Fruit fly (Drosophila melanogaster) whole organism, wandering third instar larva: ENCODE data around the gene Gclc.

Experiments used
- Abd-B ChIP-seq: fragments of >200 bp; optimal IDR thresholded peaks from 2 replicates; lab custom pipeline; 2017; ENCODE audit warnings: missing biosample characterization, missing genetic modification characterization
- CG32264 ChIP-seq: fragments of 200-800 bp; sonication (Bioruptor generic); optimal IDR thresholded peaks from 2 replicates; lab custom pipeline; 2016; ENCODE audit warnings: missing biosample characterization, missing genetic modification characterization
- CG9705 ChIP-seq: fragments of 200-800 bp; sonication (Bioruptor generic); optimal IDR thresholded peaks from 2 replicates; lab custom pipeline; 2018; ENCODE audit warnings: missing biosample characterization, mild to moderate bottlenecking, missing genetic modification characterization
- CrebA ChIP-seq: fragments of 200-800 bp; sonication (Bioruptor generic); optimal IDR thresholded peaks from 2 replicates; lab custom pipeline; 2016; ENCODE audit warnings: missing biosample characterization, mild to moderate bottlenecking, missing genetic modification characterization, borderline replicate concordance
- Dif ChIP-seq: fragments of 200-275, 200-300 bp; sonication (Bioruptor generic); optimal IDR thresholded peaks from 2 replicates; lab custom pipeline; 2018; ENCODE audit warnings: missing biosample characterization, missing genetic modification characterization; ENCODE audit not compliant: partially characterized antibody
- Hnf4 ChIP-seq: fragments of 200-800 bp; sonication (Bioruptor generic); optimal IDR thresholded peaks from 2 replicates; lab custom pipeline; 2016; ENCODE audit warnings: missing biosample characterization, mild to moderate bottlenecking, missing genetic modification characterization
- Hr78 ChIP-seq: fragments of >200 bp; optimal IDR thresholded peaks from 2 replicates; lab custom pipeline; 2017; ENCODE audit warnings: missing biosample characterization, missing genetic modification characterization
- Hr83 ChIP-seq: fragments of 200-300 bp; sonication (Bioruptor generic); optimal IDR thresholded peaks from 2 replicates; lab custom pipeline; 2016; ENCODE audit warnings: missing biosample characterization, mild to moderate bottlenecking, missing genetic modification characterization, moderate library complexity; ENCODE audit not compliant: poor library complexity, severe bottlenecking
- Jra ChIP-seq: sonication (Bioruptor generic); optimal IDR thresholded peaks from 2 replicates; lab custom pipeline; 2016; ENCODE audit warnings: missing biosample characterization, missing genetic modification characterization
- Mio ChIP-seq: sonication (Bioruptor generic); optimal IDR thresholded peaks from 2 replicates; lab custom pipeline; 2016; ENCODE audit warnings: missing biosample characterization, missing genetic modification characterization
- N ChIP-seq: fragments of >200 bp; optimal IDR thresholded peaks from 2 replicates; lab custom pipeline; 2018; ENCODE audit warnings: missing biosample characterization, missing external identifiers, missing genetic modification characterization
- OdsH ChIP-seq: fragments of 200-800 bp; sonication (Bioruptor generic); optimal IDR thresholded peaks from 2 replicates; lab custom pipeline; 2016; ENCODE audit warnings: missing biosample characterization, mild to moderate bottlenecking, missing genetic modification characterization
- Rel ChIP-seq, 2 experiments: fragments of 200-800 bp; sonication (Bioruptor generic) in 1 of 2; optimal IDR thresholded peaks; 2 replicates in 1 of 2; 3 replicates in 1 of 2; lab custom pipeline; 2016 to 2019; ENCODE audit warnings: mild to moderate bottlenecking in 2 of 2, missing biosample characterization in 2 of 2, missing genetic modification characterization in 2 of 2, moderate library complexity in 1 of 2
- Sp1 ChIP-seq: fragments of 200-800 bp; sonication (Bioruptor generic); optimal IDR thresholded peaks from 3 replicates; lab custom pipeline; 2019; ENCODE audit warnings: missing biosample characterization, mild to moderate bottlenecking, missing genetic modification characterization, moderate library complexity
- Vsx2 ChIP-seq: fragments of 200-300, 225-300 bp; sonication (Bioruptor generic); optimal IDR thresholded peaks from 2 replicates; lab custom pipeline; 2018; ENCODE audit warnings: missing biosample characterization, missing genetic modification characterization; ENCODE audit not compliant: partially characterized antibody
- br ChIP-seq: fragments of 200-800 bp; sonication (Bioruptor generic); optimal IDR thresholded peaks from 2 replicates; lab custom pipeline; 2016; ENCODE audit warnings: missing biosample characterization, missing genetic modification characterization
- brk ChIP-seq: fragments of 200-800 bp; sonication (Bioruptor generic); optimal IDR thresholded peaks from 2 replicates; lab custom pipeline; 2016; ENCODE audit warnings: missing biosample characterization, mild to moderate bottlenecking, missing genetic modification characterization
- dl ChIP-seq, 2 experiments: fragments of 175-275, 200-275 bp in 1 of 2; fragments of 200-275 bp in 1 of 2; sonication (Bioruptor generic); optimal IDR thresholded peaks; lab custom pipeline; 2018; ENCODE audit warnings: mild to moderate bottlenecking in 2 of 2, missing biosample characterization in 2 of 2, missing genetic modification characterization in 2 of 2, moderate library complexity in 2 of 2; ENCODE audit not compliant: partially characterized antibody in 2 of 2, insufficient read depth in 1 of 2
- dmrt93B ChIP-seq: fragments of 200-800 bp; sonication (Bioruptor generic); optimal IDR thresholded peaks from 2 replicates; lab custom pipeline; 2018; ENCODE audit warnings: missing biosample characterization, mild to moderate bottlenecking, missing genetic modification characterization
- dsf ChIP-seq: sonication (Bioruptor generic); optimal IDR thresholded peaks from 2 replicates; lab custom pipeline; 2016; ENCODE audit warnings: missing biosample characterization, missing genetic modification characterization, borderline replicate concordance
- ey ChIP-seq: fragments of 200-800 bp; sonication (Bioruptor generic); optimal IDR thresholded peaks from 2 replicates; lab custom pipeline; 2016; ENCODE audit warnings: missing biosample characterization, missing genetic modification characterization
- foxo ChIP-seq, 2 experiments: fragments of 200-800 bp; sonication (Bioruptor generic); optimal IDR thresholded peaks; 2 replicates in 1 of 2; 3 replicates in 1 of 2; lab custom pipeline; 2016 to 2017; ENCODE audit warnings: missing biosample characterization in 2 of 2, missing genetic modification characterization in 2 of 2
- fru ChIP-seq: fragments of 200-800 bp; sonication (Bioruptor generic); optimal IDR thresholded peaks from 3 replicates; lab custom pipeline; 2016; ENCODE audit warnings: missing biosample characterization, mild to moderate bottlenecking, missing genetic modification characterization
- h ChIP-seq: fragments of 200-800 bp; sonication (Bioruptor generic); optimal IDR thresholded peaks from 3 replicates; lab custom pipeline; 2016; ENCODE audit warnings: missing biosample characterization, mild to moderate bottlenecking, missing genetic modification characterization
- jim ChIP-seq: fragments of 175-275, 200-325 bp; sonication (Bioruptor generic); optimal IDR thresholded peaks from 2 replicates; lab custom pipeline; 2016; ENCODE audit warnings: missing biosample characterization, mild to moderate bottlenecking, missing genetic modification characterization
- pan ChIP-seq: fragments of >200 bp; optimal IDR thresholded peaks from 2 replicates; lab custom pipeline; 2017
- psq ChIP-seq: fragments of 200-800 bp; sonication (Bioruptor generic); optimal IDR thresholded peaks from 3 replicates; lab custom pipeline; 2017; ENCODE audit warnings: missing biosample characterization, mild to moderate bottlenecking, missing genetic modification characterization, moderate library complexity
- rgr ChIP-seq: fragments of 200-800 bp; sonication (Bioruptor generic); optimal IDR thresholded peaks from 3 replicates; lab custom pipeline; 2016; ENCODE audit warnings: missing biosample characterization, mild to moderate bottlenecking, missing genetic modification characterization
- sage ChIP-seq: fragments of 200-800 bp; sonication (Bioruptor generic); optimal IDR thresholded peaks from 2 replicates; lab custom pipeline; 2016; ENCODE audit warnings: missing biosample characterization, mild to moderate bottlenecking, missing genetic modification characterization
- sv ChIP-seq: fragments of 200-800 bp; sonication (Bioruptor generic); optimal IDR thresholded peaks from 3 replicates; lab custom pipeline; 2016; ENCODE audit warnings: missing biosample characterization, missing genetic modification characterization
- usp ChIP-seq: fragments of >200 bp; optimal IDR thresholded peaks from 2 replicates; lab custom pipeline; 2017; ENCODE audit warnings: missing biosample characterization, missing genetic modification characterization
- woc ChIP-seq: sonication (Bioruptor generic); optimal IDR thresholded peaks from 2 replicates; lab custom pipeline; 2016; ENCODE audit warnings: missing biosample characterization, mild to moderate bottlenecking, missing genetic modification characterization

The Gclc gene

DNA sequence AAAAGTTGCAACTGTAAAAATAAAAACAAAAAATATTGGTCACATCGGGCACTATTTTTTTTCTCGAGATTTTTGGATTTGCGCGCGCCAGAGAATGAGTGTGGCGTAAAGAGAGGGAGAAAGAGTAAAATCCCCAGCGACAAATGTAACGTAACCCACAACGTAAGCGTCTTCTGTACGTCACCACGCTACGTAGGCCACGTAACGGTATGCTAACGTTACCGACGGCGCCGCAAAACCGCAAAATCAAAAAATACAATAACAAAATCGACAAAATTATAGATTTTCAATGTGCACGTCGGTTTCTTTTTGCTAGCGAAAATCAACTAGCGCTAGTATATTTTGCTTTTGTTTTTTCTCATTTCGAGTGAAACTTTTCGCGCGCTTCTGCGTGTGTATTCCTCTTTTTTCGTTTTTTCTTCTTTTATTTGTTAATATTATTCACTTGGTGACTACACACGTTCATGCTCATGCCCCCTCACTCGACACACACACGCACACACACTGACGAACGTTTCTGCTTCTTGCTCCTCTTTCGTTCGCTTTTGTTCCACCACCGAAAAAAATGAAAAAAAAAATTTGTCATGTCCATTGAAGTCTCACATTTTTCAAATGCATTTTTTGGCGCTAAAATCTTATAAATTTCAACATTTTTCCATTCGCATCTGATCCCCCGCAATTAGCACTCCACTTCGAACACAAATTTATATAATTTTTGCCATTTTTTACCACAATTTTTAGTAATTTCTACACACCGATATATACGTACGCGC, 55.6 kb downstream of the Gclc start:
- no peak for TF ChIP-seq foxo (GFP tag; optimal IDR thresholded peaks at IDR 0.05; lab: Kevin White, UChicago)
- peak; percentile 83 for TF ChIP-seq jim (GFP tag; lab: Kevin White, UChicago)
- peak; percentile 72 for TF ChIP-seq psq
- peak; percentile 92 for TF ChIP-seq fru (GFP tag; lab: Kevin White, UChicago)
- no peak for TF ChIP-seq dl (GFP tag; optimal IDR thresholded peaks at IDR 0.05; lab: Kevin White, UChicago; ENCODE audit: insufficient read depth in 1 of 2, partially characterized antibody in 2 of 2)
- TF ChIP-seq ey = no peak
- no peak for TF ChIP-seq Rel (GFP tag; optimal IDR thresholded peaks at IDR 0.05; lab: Kevin White, UChicago)
- peak; percentile 11 for TF ChIP-seq Rel (tag; optimal IDR thresholded peaks at IDR 0.05; lab: Kevin White, UChicago)
- no peak for TF ChIP-seq woc (GFP tag; lab: Kevin White, UChicago)
- TF ChIP-seq N (GFP tag; lab: Kevin White, UChicago) = no peak
- TF ChIP-seq rgr (GFP tag; lab: Kevin White, UChicago) = no peak

DNA sequence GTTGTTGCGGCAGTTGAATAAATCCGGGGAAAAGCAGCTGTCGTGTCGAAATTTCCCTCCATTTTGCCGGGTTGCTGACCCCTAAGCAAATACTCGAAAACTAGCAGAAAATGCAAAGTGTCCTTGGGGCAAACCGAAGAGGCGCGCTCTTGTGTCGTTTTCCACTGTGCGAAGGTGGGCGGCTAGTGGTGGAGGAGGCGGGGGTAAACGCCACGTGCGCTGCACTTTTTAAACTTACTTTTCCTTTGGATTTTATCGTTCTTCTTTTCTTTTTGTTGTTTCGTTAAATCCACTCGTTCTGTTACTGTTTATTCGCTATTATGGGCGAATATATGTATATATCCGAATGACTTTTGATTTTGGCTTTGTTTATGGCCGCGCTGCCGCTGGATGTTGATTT, 56.3 kb downstream of the Gclc start:
- TF ChIP-seq pan (lab: Kevin White, UChicago) (no peak), brk (GFP tag; lab: Kevin White, UChicago) (no peak), Jra (no peak), Hr78 (GFP tag; lab: Kevin White, UChicago) (no peak), sage (no peak), foxo (GFP tag; optimal IDR thresholded peaks at IDR 0.05; lab: Kevin White, UChicago) (no peak), Dif (no peak), ey (no peak), Rel (GFP tag; optimal IDR thresholded peaks at IDR 0.05; lab: Kevin White, UChicago) (no peak), Rel (tag; optimal IDR thresholded peaks at IDR 0.05; lab: Kevin White, UChicago) (no peak), dmrt93B (no peak), dsf (GFP tag; lab: Kevin White, UChicago) (no peak), rgr (GFP tag; lab: Kevin White, UChicago) (no peak), Mio (no peak), Sp1 (GFP tag; lab: Kevin White, UChicago) (no peak), br (GFP tag; lab: Kevin White, UChicago) (no peak), OdsH (GFP tag; lab: Kevin White, UChicago) (no peak)
- TF ChIP-seq, all 38 proteins: peak for 0

DNA sequence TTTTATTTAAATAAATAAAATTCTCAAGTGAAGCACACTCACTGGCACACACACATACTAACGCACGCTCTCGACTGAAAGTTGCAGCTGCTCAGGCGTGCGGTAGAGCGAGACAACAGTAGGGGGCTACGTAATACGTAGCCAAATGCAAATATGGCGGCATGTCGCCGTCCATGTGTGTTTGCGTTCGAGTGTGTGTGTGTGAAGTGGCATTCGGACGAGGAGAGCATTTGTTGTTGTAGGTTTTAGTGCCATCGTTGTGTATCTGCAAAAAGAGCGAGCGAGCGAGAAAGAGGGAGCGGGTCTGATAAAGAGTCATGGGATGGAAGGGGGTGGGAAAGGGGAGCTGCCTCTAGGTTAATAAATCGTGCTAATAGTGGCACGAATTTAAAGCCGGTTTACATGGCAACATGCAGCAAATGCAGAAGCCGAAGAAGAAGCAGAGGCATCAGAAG, 57.5 kb downstream of the Gclc start:
- TF ChIP-seq usp = no peak
- TF ChIP-seq foxo (GFP tag; optimal IDR thresholded peaks at IDR 0.05; lab: Kevin White, UChicago) = peak; percentile 6 to 20
- no peak for TF ChIP-seq CG32264 (GFP tag; lab: Kevin White, UChicago)
- no peak for TF ChIP-seq Hr78 (GFP tag; lab: Kevin White, UChicago)
- peak; percentile 70 for TF ChIP-seq brk (GFP tag; lab: Kevin White, UChicago)
- TF ChIP-seq Hnf4 = peak; percentile 59
- no peak for TF ChIP-seq Vsx2 (GFP tag; lab: Kevin White, UChicago)
- no peak for TF ChIP-seq sv (GFP tag; lab: Kevin White, UChicago)
- TF ChIP-seq Jra = peak; percentile 65
- peak; percentile 37 for TF ChIP-seq fru (GFP tag; lab: Kevin White, UChicago)
- TF ChIP-seq CG9705 (GFP tag; lab: Kevin White, UChicago) = no peak
- peak; percentile 33 for TF ChIP-seq rgr (GFP tag; lab: Kevin White, UChicago)
- peak; percentile 78 for TF ChIP-seq h (GFP tag; lab: Kevin White, UChicago)
- peak; percentile 23 for TF ChIP-seq br (GFP tag; lab: Kevin White, UChicago)
- peak; percentile 13 for TF ChIP-seq Sp1 (GFP tag; lab: Kevin White, UChicago)
- TF ChIP-seq Rel (GFP tag; optimal IDR thresholded peaks at IDR 0.05; lab: Kevin White, UChicago) = peak; percentile 22
- peak; percentile 85 for TF ChIP-seq Rel (tag; optimal IDR thresholded peaks at IDR 0.05; lab: Kevin White, UChicago)
- peak; percentile 77 for TF ChIP-seq CrebA (GFP tag; lab: Kevin White, UChicago)
- TF ChIP-seq dsf (GFP tag; lab: Kevin White, UChicago) = no peak
- peak; percentile 52 for TF ChIP-seq psq
- TF ChIP-seq Mio = no peak
- no peak for TF ChIP-seq OdsH (GFP tag; lab: Kevin White, UChicago)
- no peak for TF ChIP-seq ey
- peak; percentile 31 for TF ChIP-seq N (GFP tag; lab: Kevin White, UChicago)
- TF ChIP-seq Abd-B (GFP tag; lab: Kevin White, UChicago) = no peak
- TF ChIP-seq Hr83 (GFP tag; lab: Kevin White, UChicago) = peak; percentile 53
- peak; percentile 23 for TF ChIP-seq Dif
- TF ChIP-seq woc (GFP tag; lab: Kevin White, UChicago) = no peak
- peak in 1 of 2 experiments; percentile 76 for TF ChIP-seq dl (GFP tag; optimal IDR thresholded peaks at IDR 0.05; lab: Kevin White, UChicago; ENCODE audit: insufficient read depth in 1 of 2, partially characterized antibody in 2 of 2)
